Fruit fly (Drosophila melanogaster): ENCODE data around the gene Mip.

DNA sequence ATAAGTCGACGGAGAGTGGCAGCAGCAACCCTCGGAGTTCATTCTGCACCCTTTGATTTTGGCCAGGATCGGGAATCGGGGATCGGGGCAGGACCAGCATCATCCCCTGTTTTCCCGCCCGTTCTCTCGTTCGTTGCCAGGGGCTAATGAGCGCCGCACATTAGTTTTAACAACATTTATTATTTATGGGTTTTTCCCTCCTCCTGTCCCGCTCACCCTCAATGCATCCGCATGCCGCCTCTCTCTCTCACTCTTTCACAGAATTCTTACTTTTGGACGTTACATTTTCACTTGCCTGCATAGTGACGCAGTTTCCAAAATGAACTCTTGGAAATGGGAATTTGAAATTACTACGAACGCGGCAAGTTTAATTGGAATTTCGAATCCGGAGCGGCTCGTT lies 17.5 kb upstream of the Mip start:
- TF ChIP-seq CG14655 (GFP tag; optimal IDR thresholded peaks at IDR 0.05) (no peak), rn (GFP tag; IDR thresholded peaks at IDR 0.05) (no peak), Pif1A (GFP tag; optimal IDR thresholded peaks at IDR 0.05) (no peak), Pif1B (GFP tag; optimal IDR thresholded peaks at IDR 0.05) (no peak), CG12605 (GFP tag; IDR thresholded peaks at IDR 0.05) (no peak), D1 (tag; optimal IDR thresholded peaks at IDR 0.05) (no peak)
